Worm (Caenorhabditis elegans) whole organism, midembryonic: Measurements from ENCODE around the gene C29A12.1.

Experiments used
- T22C8.4 ChIP-seq: fragments of 200-800 bp; sonication (Bioruptor generic); IDR thresholded peaks from 2 replicates; pipeline ENCODE4 v1.3.6; 2022; ENCODE audit warnings: missing genetic modification characterization, missing compliant biosample characterization
- cog-1 ChIP-seq: sonication (generic microtip); optimal IDR thresholded peaks from 2 replicates; lab custom pipeline; 2016; ENCODE audit warnings: missing genetic modification characterization, missing compliant biosample characterization
- flt-1 ChIP-seq: fragments of 200-800 bp; sonication (Bioruptor generic); IDR thresholded peaks from 2 replicates; pipeline ENCODE4 v1.3.6; 2022; ENCODE audit warnings: missing genetic modification characterization, missing compliant biosample characterization
- klf-2 ChIP-seq: fragments of 200-800 bp; sonication (Bioruptor generic); conservative IDR thresholded peaks from 2 replicates; pipeline ENCODE4 v1.3.6; 2022; ENCODE audit warnings: missing genetic modification reagents, missing genetic modification characterization, missing compliant biosample characterization
- med-1 ChIP-seq: sonication (generic microtip); optimal IDR thresholded peaks from 2 replicates; lab custom pipeline; 2017; ENCODE audit warnings: missing genetic modification characterization, mild to moderate bottlenecking, missing compliant biosample characterization, antibody characterized with exemption, missing genetic modification reagents; ENCODE audit not compliant: insufficient read depth
- ref-1 ChIP-seq: fragments of 200-800 bp; sonication (Bioruptor generic); conservative IDR thresholded peaks from 2 replicates; pipeline ENCODE4 v1.3.6; 2022; ENCODE audit warnings: missing genetic modification reagents, missing genetic modification characterization, missing compliant biosample characterization
- ztf-23 ChIP-seq: fragments of 200-800 bp; sonication (Bioruptor generic); IDR thresholded peaks from 2 replicates; pipeline ENCODE4 v1.3.6; 2022; ENCODE audit warnings: missing genetic modification reagents, missing genetic modification characterization, missing compliant biosample characterization
- ztf-29 ChIP-seq: fragments of 200-800 bp; sonication (Bioruptor generic); IDR thresholded peaks from 2 replicates; pipeline ENCODE4 v1.3.6; 2022; ENCODE audit warnings: missing genetic modification reagents, missing genetic modification characterization, missing compliant biosample characterization

ce11 chrV:10793498-10793897 is 19.8 kb downstream of the C29A12.1 start, which contains the start of gene ule-3:
- TF ChIP-seq klf-2 (GFP tag; lab: Robert Waterston, UW) (no peak), flt-1 (no peak), med-1 (no peak), ref-1 (GFP tag; lab: Robert Waterston, UW) (no peak), ztf-23 (GFP tag; lab: Robert Waterston, UW) (no peak), cog-1 (no peak), ztf-29 (GFP tag; lab: Robert Waterston, UW) (no peak), T22C8.4 (GFP tag; lab: Robert Waterston, UW) (no peak)
